Worm (Caenorhabditis elegans): ENCODE measurements around the gene C29E4.9.
"Not testable (repeated sequence)": the region's sequence is repeated elsewhere in the genome, so short reads cannot be mapped to it uniquely, and the experiment has no call there.

DNA sequence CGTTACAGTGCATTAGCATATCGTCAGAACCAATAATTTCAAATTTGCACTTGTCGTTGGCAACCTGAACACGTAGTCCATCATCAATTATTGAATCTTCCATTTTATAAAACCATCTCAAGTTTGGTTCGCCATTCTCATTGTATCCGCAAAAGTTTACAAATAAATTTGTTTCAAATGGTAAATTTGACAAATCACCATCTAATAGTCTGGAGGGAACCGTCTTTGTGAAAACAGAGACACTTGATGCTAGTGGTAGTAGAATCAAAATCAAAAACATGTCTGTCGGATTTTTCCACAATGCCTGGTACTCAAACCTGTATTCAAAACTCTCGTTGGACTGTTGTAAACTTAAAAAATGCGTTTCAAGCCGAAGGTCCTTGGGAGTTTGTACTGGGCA is 7.4 kb upstream of the C29E4.9 start, which contains the start of gene F54H12.2:
- not testable (repeated sequence) for TF ChIP-seq T22C8.4 (GFP tag; IDR thresholded peaks at IDR 0.05); med-1 (GFP tag; optimal IDR thresholded peaks at IDR 0.05; ENCODE audit: insufficient read depth); flt-1 (GFP tag; IDR thresholded peaks at IDR 0.05); tab-1 (GFP tag; IDR thresholded peaks at IDR 0.05); cog-1 (tag; optimal IDR thresholded peaks at IDR 0.05); ztf-29 (GFP tag; IDR thresholded peaks at IDR 0.05)

All from whole organism, midembryonic.